Fruit fly (Drosophila melanogaster) S2 (cell line): ENCODE data around the gene Hsc70-2.

Experiments used
- CG8478 ChIP-seq: fragments of >200 bp; optimal IDR thresholded peaks from 2 replicates; lab custom pipeline; 2018
- CTCF ChIP-seq, 2 experiments: fragments of >200 bp; optimal IDR thresholded peaks; 2 replicates each; lab custom pipeline; 2018

dm6 chr3R:13015811-13016766, 28.5 kb upstream of the Hsc70-2 start:
- TF ChIP-seq CG8478 (lab: Kevin White, UChicago) (no peak), CTCF (optimal IDR thresholded peaks at IDR 0.05; lab: Kevin White, UChicago) (no peak)
